Fruit fly (Drosophila melanogaster) whole organism, adult: ENCODE measurements around the gene rost.

Source experiments
- CG11617 ChIP-seq: fragments of 200-800 bp; sonication (Bioruptor generic); optimal IDR thresholded peaks from 2 replicates; lab custom pipeline; 2017; ENCODE audit warnings: mild to moderate bottlenecking, missing biosample characterization, missing genetic modification reagents, missing genetic modification characterization
- CG12768 ChIP-seq: fragments of 200-800 bp; sonication (Bioruptor generic); optimal IDR thresholded peaks from 2 replicates; lab custom pipeline; 2017; ENCODE audit warnings: missing biosample characterization, missing genetic modification characterization, mild to moderate bottlenecking, moderate library complexity, missing genetic modification reagents
- CG14711 ChIP-seq: fragments of 200-800 bp; sonication (Bioruptor generic); optimal IDR thresholded peaks from 2 replicates; lab custom pipeline; 2018; ENCODE audit warnings: missing biosample characterization, mild to moderate bottlenecking, missing genetic modification characterization, moderate library complexity
- CG1620 ChIP-seq: fragments of 200-800 bp; sonication (Bioruptor generic); optimal IDR thresholded peaks from 2 replicates; lab custom pipeline; 2016; ENCODE audit warnings: missing biosample characterization, missing genetic modification characterization
- CG33017 ChIP-seq: fragments of 200-800 bp; sonication (Bioruptor generic); optimal IDR thresholded peaks from 2 replicates; lab custom pipeline; 2018; ENCODE audit warnings: missing biosample characterization, mild to moderate bottlenecking, missing genetic modification characterization, moderate library complexity
- CG5204 ChIP-seq: fragments of 200-800 bp; sonication (Bioruptor generic); optimal IDR thresholded peaks from 2 replicates; lab custom pipeline; 2016; ENCODE audit warnings: missing biosample characterization, missing genetic modification characterization
- CG7045 ChIP-seq: fragments of 200-800 bp; sonication (Bioruptor generic); optimal IDR thresholded peaks from 2 replicates; lab custom pipeline; 2017; ENCODE audit warnings: missing biosample characterization, mild to moderate bottlenecking, missing genetic modification characterization
- CG7101 ChIP-seq: fragments of 200-800 bp; sonication (Bioruptor generic); optimal IDR thresholded peaks from 2 replicates; lab custom pipeline; 2018; ENCODE audit warnings: missing biosample characterization, mild to moderate bottlenecking, missing genetic modification characterization, moderate library complexity
- Clk ChIP-seq: fragments of 200-800 bp; sonication (Bioruptor generic); optimal IDR thresholded peaks from 2 replicates; lab custom pipeline; 2017; ENCODE audit warnings: missing biosample characterization, missing genetic modification characterization
- Crg-1 ChIP-seq: fragments of 200-800 bp; sonication (Bioruptor generic); optimal IDR thresholded peaks from 2 replicates; lab custom pipeline; 2016; ENCODE audit warnings: missing biosample characterization, missing genetic modification characterization
- Hr96 ChIP-seq: fragments of 200-800 bp; sonication (Bioruptor generic); optimal IDR thresholded peaks from 2 replicates; lab custom pipeline; 2016; ENCODE audit warnings: missing biosample characterization, missing genetic modification characterization
- Mnt ChIP-seq: fragments of 200-800 bp; sonication (Bioruptor generic); optimal IDR thresholded peaks from 2 replicates; lab custom pipeline; 2016; ENCODE audit warnings: missing biosample characterization, mild to moderate bottlenecking, missing genetic modification characterization
- bab1 ChIP-seq: fragments of 200-800 bp; sonication (Bioruptor generic); optimal IDR thresholded peaks from 3 replicates; lab custom pipeline; 2019; ENCODE audit warnings: missing biosample characterization, mild to moderate bottlenecking, missing genetic modification characterization, moderate library complexity
- cic ChIP-seq: fragments of 200-800 bp; sonication (Bioruptor generic); optimal IDR thresholded peaks from 2 replicates; lab custom pipeline; 2017; ENCODE audit warnings: missing biosample characterization, mild to moderate bottlenecking, missing genetic modification characterization, moderate library complexity
- cnc ChIP-seq, 2 experiments: fragments of >200 bp; optimal IDR thresholded peaks; 2 replicates each; lab custom pipeline; 2017
- kay ChIP-seq: fragments of 200-800 bp; sonication (Bioruptor generic); peaks from one replicate; lab custom pipeline; 2016; ENCODE audit warnings: missing biosample characterization, missing genetic modification characterization, borderline replicate concordance
- ovo ChIP-seq: fragments of 200-800 bp; sonication (Bioruptor generic); optimal IDR thresholded peaks from 2 replicates; lab custom pipeline; 2016; ENCODE audit warnings: missing biosample characterization, missing genetic modification characterization
- pad ChIP-seq: fragments of 200-800 bp; sonication (Bioruptor generic); optimal IDR thresholded peaks from 3 replicates; lab custom pipeline; 2017; ENCODE audit warnings: missing biosample characterization, missing genetic modification characterization, mild to moderate bottlenecking, moderate library complexity, missing genetic modification reagents
- tj ChIP-seq: fragments of 200-800 bp; sonication (Bioruptor generic); optimal IDR thresholded peaks from 3 replicates; lab custom pipeline; 2017; ENCODE audit warnings: missing biosample characterization, mild to moderate bottlenecking, missing genetic modification characterization, moderate library complexity
- toe ChIP-seq: fragments of 200-800 bp; sonication (Bioruptor generic); optimal IDR thresholded peaks from 2 replicates; lab custom pipeline; 2016; ENCODE audit warnings: missing biosample characterization, missing genetic modification characterization

The rost gene

DNA sequence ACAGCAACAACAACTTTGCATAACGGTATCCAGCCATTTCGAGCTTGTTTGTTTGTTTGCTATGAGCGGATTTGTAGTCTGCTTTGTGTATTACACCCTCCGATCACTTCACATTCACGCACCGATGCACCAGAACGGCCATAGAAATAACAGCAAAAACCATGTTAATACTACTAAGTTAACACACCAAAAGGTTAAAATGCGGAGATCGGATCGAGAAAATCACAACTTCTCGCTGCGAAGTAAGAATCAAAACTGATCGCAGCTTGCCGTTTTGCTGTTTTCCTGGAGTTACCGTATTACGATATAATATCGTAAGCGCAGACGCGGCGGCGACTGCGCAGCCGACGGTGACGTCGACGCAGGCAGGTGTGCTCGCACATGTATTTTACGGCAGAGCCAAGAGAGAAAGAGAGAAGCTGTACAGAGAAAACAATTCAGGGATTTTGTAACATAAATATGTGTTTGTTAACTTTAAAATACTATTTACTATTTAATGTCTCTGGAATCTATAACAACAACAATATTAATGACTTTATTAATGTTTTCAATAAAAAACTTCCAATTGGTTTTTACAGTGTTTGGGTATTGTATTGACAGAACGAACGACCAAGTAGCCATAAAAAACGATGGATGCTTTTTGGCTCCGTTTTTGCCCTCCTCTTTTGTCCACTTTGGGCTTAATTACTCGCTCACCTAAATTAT lies 4.6 kb downstream of the rost start, which contains the start of gene CG13101:
CG13101 (minus strand) TSS at position 259 of the 705 bp plus-strand sequence.
- TF ChIP-seq Crg-1 (GFP tag; lab: Kevin White, UChicago) (peak; percentile 63), tj (peak; percentile 57), CG12768 (GFP tag; lab: Kevin White, UChicago) (peak; percentile 31), toe (no peak), cic (GFP tag; lab: Kevin White, UChicago) (no peak), CG1620 (peak; percentile 46), CG7101 (peak; percentile 84), Hr96 (GFP tag; lab: Kevin White, UChicago) (no peak), bab1 (GFP tag; lab: Kevin White, UChicago) (peak; percentile 89), Mnt (GFP tag; lab: Kevin White, UChicago) (peak; percentile 54), pad (GFP tag; lab: Kevin White, UChicago) (peak; percentile 42), CG33017 (tag; lab: Kevin White, UChicago) (peak; percentile 63), cnc (optimal IDR thresholded peaks at IDR 0.05; lab: Kevin White, UChicago) (no peak), CG11617 (GFP tag; lab: Kevin White, UChicago) (peak; percentile 64), ovo (peak; percentile 73), CG14711 (tag; lab: Kevin White, UChicago) (peak; percentile 79), CG7045 (GFP tag; lab: Kevin White, UChicago) (peak; percentile 52), CG5204 (GFP tag; lab: Kevin White, UChicago) (peak; percentile 53), Clk (GFP tag; lab: Kevin White, UChicago) (no peak), kay (GFP tag; lab: Kevin White, UChicago) (no peak)

DNA sequence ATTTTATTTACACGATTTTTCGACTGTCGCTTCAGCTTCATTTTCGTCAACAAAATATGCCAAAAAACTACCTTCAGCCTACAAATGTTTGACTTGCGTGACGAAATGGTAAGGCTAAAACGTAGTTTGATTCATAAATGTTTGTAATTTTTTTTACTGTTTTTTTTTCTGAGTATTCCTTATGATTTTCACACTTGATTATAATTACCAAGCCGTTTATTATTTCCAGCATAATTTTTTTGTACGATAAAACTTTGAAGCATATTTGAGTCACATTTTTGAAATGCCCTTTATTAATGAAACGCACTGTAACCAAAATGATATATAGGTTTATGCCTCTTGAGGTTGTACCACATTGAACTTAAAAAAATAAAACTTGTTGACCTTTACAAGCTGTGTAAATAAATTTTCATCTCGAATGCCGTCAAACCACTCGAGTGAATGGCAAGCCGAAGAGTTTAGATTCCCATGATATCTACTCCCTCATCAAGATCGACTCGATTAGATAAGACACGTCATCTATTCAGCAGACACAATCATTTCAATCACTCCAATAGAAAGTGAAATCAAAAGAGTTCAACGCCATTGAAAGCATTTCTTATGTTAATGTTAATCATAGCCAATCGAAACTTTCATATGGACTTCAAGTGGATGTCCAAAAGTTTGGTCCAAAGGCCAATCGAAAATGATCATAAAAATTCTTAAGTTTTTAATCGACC lies 6.6 kb downstream of the rost start:
- TF ChIP-seq Clk (GFP tag; lab: Kevin White, UChicago) = no peak
- no peak for TF ChIP-seq tj
- TF ChIP-seq CG14711 (tag; lab: Kevin White, UChicago) = no peak
- TF ChIP-seq CG7101 = no peak
- TF ChIP-seq CG11617 (GFP tag; lab: Kevin White, UChicago) = no peak
- no peak for TF ChIP-seq bab1 (GFP tag; lab: Kevin White, UChicago)
- no peak for TF ChIP-seq CG5204 (GFP tag; lab: Kevin White, UChicago)
- TF ChIP-seq Hr96 (GFP tag; lab: Kevin White, UChicago) = no peak
- TF ChIP-seq CG33017 (tag; lab: Kevin White, UChicago) = no peak
- TF ChIP-seq kay (GFP tag; lab: Kevin White, UChicago) = no peak

DNA sequence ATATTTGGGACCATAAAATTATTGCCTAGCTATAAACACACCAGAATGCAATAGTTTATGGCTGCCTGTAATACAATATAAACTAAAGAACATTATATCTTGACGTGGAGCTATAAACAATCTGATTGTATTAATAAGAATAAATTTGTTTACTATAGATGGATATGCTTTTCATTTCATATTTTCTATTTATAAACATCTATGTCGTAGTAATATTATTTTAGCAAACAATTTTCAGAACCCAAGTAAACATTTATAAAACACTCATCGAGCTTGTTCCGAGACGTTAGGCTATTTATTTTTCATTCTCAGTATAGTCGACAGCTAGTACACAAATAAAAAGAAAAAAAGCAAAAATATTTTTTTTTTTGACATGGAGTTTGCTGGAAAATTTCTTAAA lies 9.0 kb downstream of the rost start, which contains the start of gene CG18662:
CG18662 (plus strand) TSS at position 301 of the 400 bp plus-strand sequence.
- no peak for TF ChIP-seq bab1 (GFP tag; lab: Kevin White, UChicago)
- TF ChIP-seq kay (GFP tag; lab: Kevin White, UChicago) = peak; percentile 69

DNA sequence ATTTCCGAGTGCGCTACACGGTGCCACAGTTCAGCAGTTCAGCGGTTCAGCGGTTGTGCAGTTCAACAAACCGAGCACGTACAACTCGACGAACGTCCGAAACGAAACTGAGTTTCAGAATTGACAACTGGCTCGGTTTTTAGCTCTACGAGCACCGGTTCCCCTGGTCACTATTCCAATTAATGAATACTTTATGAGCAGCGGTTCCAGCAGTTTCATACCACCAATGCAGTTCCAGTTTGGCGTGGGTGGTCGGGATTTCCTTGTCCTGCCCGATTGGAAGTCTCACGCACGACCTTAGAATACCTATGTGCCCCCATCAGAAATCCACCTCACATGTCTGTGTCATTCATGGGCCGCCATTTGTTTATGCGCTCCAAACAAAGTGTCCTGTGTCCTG lies 14.0 kb downstream of the rost start, which contains the start of gene CG9541:
CG9541 (minus strand) TSS at position 101 of the 400 bp plus-strand sequence.
- TF ChIP-seq CG7045 (GFP tag; lab: Kevin White, UChicago) = no peak
- no peak for TF ChIP-seq ovo
- TF ChIP-seq CG7101 = no peak
- TF ChIP-seq tj = no peak
- TF ChIP-seq pad (GFP tag; lab: Kevin White, UChicago) = no peak
- no peak for TF ChIP-seq bab1 (GFP tag; lab: Kevin White, UChicago)
- no peak for TF ChIP-seq toe
- TF ChIP-seq CG14711 (tag; lab: Kevin White, UChicago) = no peak
- no peak for TF ChIP-seq cic (GFP tag; lab: Kevin White, UChicago)
- no peak for TF ChIP-seq Hr96 (GFP tag; lab: Kevin White, UChicago)
- no peak for TF ChIP-seq Mnt (GFP tag; lab: Kevin White, UChicago)
- no peak for TF ChIP-seq Clk (GFP tag; lab: Kevin White, UChicago)
- no peak for TF ChIP-seq kay (GFP tag; lab: Kevin White, UChicago)
- TF ChIP-seq CG12768 (GFP tag; lab: Kevin White, UChicago) = no peak
- no peak for TF ChIP-seq CG1620
- TF ChIP-seq Crg-1 (GFP tag; lab: Kevin White, UChicago) = no peak
- no peak for TF ChIP-seq CG11617 (GFP tag; lab: Kevin White, UChicago)

DNA sequence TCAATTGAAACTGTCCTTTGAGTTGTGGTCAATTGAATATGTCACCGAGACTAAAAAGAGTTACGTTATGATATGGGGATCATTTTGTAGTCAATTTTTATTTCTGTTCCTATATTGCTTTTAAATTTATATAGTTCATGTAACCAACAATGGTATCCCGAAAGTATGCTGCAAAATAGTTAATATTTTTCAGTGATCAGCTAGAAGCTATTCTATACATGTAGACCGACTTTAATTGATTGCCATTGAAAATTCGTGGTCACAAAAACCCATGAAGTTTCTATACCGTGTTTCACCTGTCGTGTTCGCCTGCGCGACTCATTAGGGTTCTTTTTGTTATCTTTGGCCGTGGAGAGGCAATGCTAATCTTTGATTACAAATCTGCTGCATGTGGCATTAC lies 14.8 kb downstream of the rost start:
- TF ChIP-seq CG12768 (GFP tag; lab: Kevin White, UChicago) = no peak
- TF ChIP-seq CG5204 (GFP tag; lab: Kevin White, UChicago) = no peak
- no peak for TF ChIP-seq cic (GFP tag; lab: Kevin White, UChicago)
- no peak for TF ChIP-seq CG7101
- TF ChIP-seq ovo = no peak
- no peak for TF ChIP-seq CG14711 (tag; lab: Kevin White, UChicago)
- no peak for TF ChIP-seq Mnt (GFP tag; lab: Kevin White, UChicago)
- TF ChIP-seq kay (GFP tag; lab: Kevin White, UChicago) = no peak
- no peak for TF ChIP-seq Crg-1 (GFP tag; lab: Kevin White, UChicago)
- TF ChIP-seq toe = no peak
- TF ChIP-seq CG1620 = no peak
- no peak for TF ChIP-seq bab1 (GFP tag; lab: Kevin White, UChicago)
- no peak for TF ChIP-seq CG33017 (tag; lab: Kevin White, UChicago)
- no peak for TF ChIP-seq Clk (GFP tag; lab: Kevin White, UChicago)
- no peak for TF ChIP-seq CG11617 (GFP tag; lab: Kevin White, UChicago)
- no peak for TF ChIP-seq Hr96 (GFP tag; lab: Kevin White, UChicago)
- TF ChIP-seq cnc (optimal IDR thresholded peaks at IDR 0.05; lab: Kevin White, UChicago) = no peak
- TF ChIP-seq pad (GFP tag; lab: Kevin White, UChicago) = no peak
